Worm (Caenorhabditis elegans): ENCODE data around the gene rbc-1.

- TF ChIP-seq pha-4 (tag; optimal IDR thresholded peaks at IDR 0.05) (no peak), eyg-1 (tag; optimal IDR thresholded peaks at IDR 0.05) (no peak), unc-86 (tag; optimal IDR thresholded peaks at IDR 0.05) (no peak)
Measured at ce11 chrX:14628816-14629215, 17.6 kb downstream of the rbc-1 start, which contains the start of gene F54E4.2.

Data from whole organism, late embryonic.